Worm (Caenorhabditis elegans): ENCODE measurements around the gene T23B7.2.

DNA sequence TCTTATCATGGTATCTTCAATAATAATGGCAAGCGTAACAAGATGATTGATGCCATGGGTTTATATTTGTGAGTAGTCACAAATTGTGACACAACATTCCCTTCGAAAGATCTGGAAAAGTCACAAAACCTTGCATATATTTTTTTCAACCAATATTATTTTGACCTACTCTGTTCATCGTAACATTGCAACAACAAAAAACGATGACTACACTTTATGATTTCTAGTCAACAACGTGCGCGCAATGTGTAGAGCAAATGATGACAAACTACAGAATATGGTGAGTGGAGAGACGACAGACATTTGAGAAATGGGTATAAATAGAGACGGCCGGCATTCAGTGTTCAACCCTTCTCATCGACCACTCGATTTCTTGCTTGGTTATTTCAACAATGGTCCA is 39.7 kb upstream of the T23B7.2 start, which contains the start of gene gst-7:
- no peak for TF ChIP-seq ces-1 (GFP tag; optimal IDR thresholded peaks at IDR 0.05)
- no peak for TF ChIP-seq dmd-9 (GFP tag; IDR thresholded peaks at IDR 0.05)
- TF ChIP-seq unc-62 (GFP tag; optimal IDR thresholded peaks at IDR 0.05 in 1 of 2) = no peak
- no peak for TF ChIP-seq unc-62 (tag; optimal IDR thresholded peaks at IDR 0.05)
- no peak for TF ChIP-seq fos-1 (tag; optimal IDR thresholded peaks at IDR 0.05)
- TF ChIP-seq nhr-76 (tag; optimal IDR thresholded peaks at IDR 0.05) = no peak
- TF ChIP-seq zag-1 (tag; optimal IDR thresholded peaks at IDR 0.05) = no peak
- TF ChIP-seq nhr-237 (tag; optimal IDR thresholded peaks at IDR 0.05) = no peak
